Fruit fly (Drosophila melanogaster) whole organism, wandering third instar larva: Measurements from ENCODE around the gene Arp8.
A peak's percentile ranks its signal among the peaks of the same experiment; 100 is the strongest.

Experiments used
- Abd-B ChIP-seq: fragments of >200 bp; optimal IDR thresholded peaks from 2 replicates; lab custom pipeline; 2017; ENCODE audit warnings: missing biosample characterization, missing genetic modification characterization
- CG32264 ChIP-seq: fragments of 200-800 bp; sonication (Bioruptor generic); optimal IDR thresholded peaks from 2 replicates; lab custom pipeline; 2016; ENCODE audit warnings: missing biosample characterization, missing genetic modification characterization
- CG9705 ChIP-seq: fragments of 200-800 bp; sonication (Bioruptor generic); optimal IDR thresholded peaks from 2 replicates; lab custom pipeline; 2018; ENCODE audit warnings: missing biosample characterization, mild to moderate bottlenecking, missing genetic modification characterization
- CrebA ChIP-seq: fragments of 200-800 bp; sonication (Bioruptor generic); optimal IDR thresholded peaks from 2 replicates; lab custom pipeline; 2016; ENCODE audit warnings: missing biosample characterization, mild to moderate bottlenecking, missing genetic modification characterization, borderline replicate concordance
- Dfd ChIP-seq: fragments of >200 bp; optimal IDR thresholded peaks from 2 replicates; lab custom pipeline; 2017; ENCODE audit warnings: missing biosample characterization, missing genetic modification characterization
- Dif ChIP-seq: fragments of 200-275, 200-300 bp; sonication (Bioruptor generic); optimal IDR thresholded peaks from 2 replicates; lab custom pipeline; 2018; ENCODE audit warnings: missing biosample characterization, missing genetic modification characterization; ENCODE audit not compliant: partially characterized antibody
- GATAd ChIP-seq: sonication (Bioruptor generic); optimal IDR thresholded peaks from 2 replicates; lab custom pipeline; 2016; ENCODE audit warnings: missing biosample characterization, missing genetic modification characterization
- HLH106 ChIP-seq: fragments of 200-800 bp; optimal IDR thresholded peaks from 3 replicates; lab custom pipeline; 2019; ENCODE audit warnings: missing biosample characterization, mild to moderate bottlenecking, missing genetic modification characterization, moderate library complexity
- Hnf4 ChIP-seq: fragments of 200-800 bp; sonication (Bioruptor generic); optimal IDR thresholded peaks from 2 replicates; lab custom pipeline; 2016; ENCODE audit warnings: missing biosample characterization, mild to moderate bottlenecking, missing genetic modification characterization
- Hr78 ChIP-seq: fragments of >200 bp; optimal IDR thresholded peaks from 2 replicates; lab custom pipeline; 2017; ENCODE audit warnings: missing biosample characterization, missing genetic modification characterization
- Hr83 ChIP-seq: fragments of 200-300 bp; sonication (Bioruptor generic); optimal IDR thresholded peaks from 2 replicates; lab custom pipeline; 2016; ENCODE audit warnings: missing biosample characterization, mild to moderate bottlenecking, missing genetic modification characterization, moderate library complexity; ENCODE audit not compliant: poor library complexity, severe bottlenecking
- Jra ChIP-seq: sonication (Bioruptor generic); optimal IDR thresholded peaks from 2 replicates; lab custom pipeline; 2016; ENCODE audit warnings: missing biosample characterization, missing genetic modification characterization
- Mio ChIP-seq: sonication (Bioruptor generic); optimal IDR thresholded peaks from 2 replicates; lab custom pipeline; 2016; ENCODE audit warnings: missing biosample characterization, missing genetic modification characterization
- Myc ChIP-seq: fragments of >200 bp; optimal IDR thresholded peaks from 2 replicates; lab custom pipeline; 2017
- N ChIP-seq: fragments of >200 bp; optimal IDR thresholded peaks from 2 replicates; lab custom pipeline; 2018; ENCODE audit warnings: missing biosample characterization, missing external identifiers, missing genetic modification characterization
- OdsH ChIP-seq: fragments of 200-800 bp; sonication (Bioruptor generic); optimal IDR thresholded peaks from 2 replicates; lab custom pipeline; 2016; ENCODE audit warnings: missing biosample characterization, mild to moderate bottlenecking, missing genetic modification characterization
- Rel ChIP-seq, 2 experiments: fragments of 200-800 bp; sonication (Bioruptor generic) in 1 of 2; optimal IDR thresholded peaks; 2 replicates in 1 of 2; 3 replicates in 1 of 2; lab custom pipeline; 2016 to 2019; ENCODE audit warnings: mild to moderate bottlenecking in 2 of 2, missing biosample characterization in 2 of 2, missing genetic modification characterization in 2 of 2, moderate library complexity in 1 of 2
- Sp1 ChIP-seq: fragments of 200-800 bp; sonication (Bioruptor generic); optimal IDR thresholded peaks from 3 replicates; lab custom pipeline; 2019; ENCODE audit warnings: missing biosample characterization, mild to moderate bottlenecking, missing genetic modification characterization, moderate library complexity
- Vsx2 ChIP-seq: fragments of 200-300, 225-300 bp; sonication (Bioruptor generic); optimal IDR thresholded peaks from 2 replicates; lab custom pipeline; 2018; ENCODE audit warnings: missing biosample characterization, missing genetic modification characterization; ENCODE audit not compliant: partially characterized antibody
- br ChIP-seq: fragments of 200-800 bp; sonication (Bioruptor generic); optimal IDR thresholded peaks from 2 replicates; lab custom pipeline; 2016; ENCODE audit warnings: missing biosample characterization, missing genetic modification characterization
- brk ChIP-seq: fragments of 200-800 bp; sonication (Bioruptor generic); optimal IDR thresholded peaks from 2 replicates; lab custom pipeline; 2016; ENCODE audit warnings: missing biosample characterization, mild to moderate bottlenecking, missing genetic modification characterization
- dl ChIP-seq, 2 experiments: fragments of 175-275, 200-275 bp in 1 of 2; fragments of 200-275 bp in 1 of 2; sonication (Bioruptor generic); optimal IDR thresholded peaks; lab custom pipeline; 2018; ENCODE audit warnings: mild to moderate bottlenecking in 2 of 2, missing biosample characterization in 2 of 2, missing genetic modification characterization in 2 of 2, moderate library complexity in 2 of 2; ENCODE audit not compliant: partially characterized antibody in 2 of 2, insufficient read depth in 1 of 2
- dmrt93B ChIP-seq: fragments of 200-800 bp; sonication (Bioruptor generic); optimal IDR thresholded peaks from 2 replicates; lab custom pipeline; 2018; ENCODE audit warnings: missing biosample characterization, mild to moderate bottlenecking, missing genetic modification characterization
- dsf ChIP-seq: sonication (Bioruptor generic); optimal IDR thresholded peaks from 2 replicates; lab custom pipeline; 2016; ENCODE audit warnings: missing biosample characterization, missing genetic modification characterization, borderline replicate concordance
- ey ChIP-seq: fragments of 200-800 bp; sonication (Bioruptor generic); optimal IDR thresholded peaks from 2 replicates; lab custom pipeline; 2016; ENCODE audit warnings: missing biosample characterization, missing genetic modification characterization
- foxo ChIP-seq, 2 experiments: fragments of 200-800 bp; sonication (Bioruptor generic); optimal IDR thresholded peaks; 2 replicates in 1 of 2; 3 replicates in 1 of 2; lab custom pipeline; 2016 to 2017; ENCODE audit warnings: missing biosample characterization in 2 of 2, missing genetic modification characterization in 2 of 2
- fru ChIP-seq: fragments of 200-800 bp; sonication (Bioruptor generic); optimal IDR thresholded peaks from 3 replicates; lab custom pipeline; 2016; ENCODE audit warnings: missing biosample characterization, mild to moderate bottlenecking, missing genetic modification characterization
- h ChIP-seq: fragments of 200-800 bp; sonication (Bioruptor generic); optimal IDR thresholded peaks from 3 replicates; lab custom pipeline; 2016; ENCODE audit warnings: missing biosample characterization, mild to moderate bottlenecking, missing genetic modification characterization
- jim ChIP-seq: fragments of 175-275, 200-325 bp; sonication (Bioruptor generic); optimal IDR thresholded peaks from 2 replicates; lab custom pipeline; 2016; ENCODE audit warnings: missing biosample characterization, mild to moderate bottlenecking, missing genetic modification characterization
- lola ChIP-seq: fragments of >200 bp; optimal IDR thresholded peaks from 2 replicates; lab custom pipeline; 2017; ENCODE audit warnings: missing biosample characterization, missing genetic modification characterization
- pan ChIP-seq: fragments of >200 bp; optimal IDR thresholded peaks from 2 replicates; lab custom pipeline; 2017
- psq ChIP-seq: fragments of 200-800 bp; sonication (Bioruptor generic); optimal IDR thresholded peaks from 3 replicates; lab custom pipeline; 2017; ENCODE audit warnings: missing biosample characterization, mild to moderate bottlenecking, missing genetic modification characterization, moderate library complexity
- rgr ChIP-seq: fragments of 200-800 bp; sonication (Bioruptor generic); optimal IDR thresholded peaks from 3 replicates; lab custom pipeline; 2016; ENCODE audit warnings: missing biosample characterization, mild to moderate bottlenecking, missing genetic modification characterization
- sage ChIP-seq: fragments of 200-800 bp; sonication (Bioruptor generic); optimal IDR thresholded peaks from 2 replicates; lab custom pipeline; 2016; ENCODE audit warnings: missing biosample characterization, mild to moderate bottlenecking, missing genetic modification characterization
- sv ChIP-seq: fragments of 200-800 bp; sonication (Bioruptor generic); optimal IDR thresholded peaks from 3 replicates; lab custom pipeline; 2016; ENCODE audit warnings: missing biosample characterization, missing genetic modification characterization
- tai ChIP-seq: sonication (Bioruptor generic); optimal IDR thresholded peaks from 2 replicates; lab custom pipeline; 2016; ENCODE audit warnings: missing biosample characterization, missing genetic modification characterization
- usp ChIP-seq: fragments of >200 bp; optimal IDR thresholded peaks from 2 replicates; lab custom pipeline; 2017; ENCODE audit warnings: missing biosample characterization, missing genetic modification characterization
- woc ChIP-seq: sonication (Bioruptor generic); optimal IDR thresholded peaks from 2 replicates; lab custom pipeline; 2016; ENCODE audit warnings: missing biosample characterization, mild to moderate bottlenecking, missing genetic modification characterization

Gene Arp8

dm6 chrX:17881138-17882121 lies 20.8 kb upstream of the Arp8 start (continued):
- TF ChIP-seq dmrt93B (GFP tag; lab: Kevin White, UChicago): peak; percentile 39
- peak; percentile 81 for TF ChIP-seq h
- peak; percentile 38 for TF ChIP-seq tai (GFP tag; lab: Kevin White, UChicago)
- TF ChIP-seq Hnf4 (GFP tag; lab: Kevin White, UChicago): peak; percentile 57
- TF ChIP-seq GATAd (GFP tag; lab: Kevin White, UChicago): no peak
- no peak for TF ChIP-seq jim (GFP tag; lab: Kevin White, UChicago)
- peak; percentile 78 for TF ChIP-seq HLH106 (tag; lab: Kevin White, UChicago)
- TF ChIP-seq psq (GFP tag; lab: Kevin White, UChicago): peak; percentile 70
- no peak for TF ChIP-seq N (GFP tag; lab: Kevin White, UChicago)
- no peak for TF ChIP-seq Hr78 (GFP tag; lab: Kevin White, UChicago)

dm6 chrX:17880269-17880889 lies 19.8 kb upstream of the Arp8 start:
- TF ChIP-seq dsf (GFP tag; lab: Kevin White, UChicago): peak; percentile 80
- peak; percentile 95 for TF ChIP-seq CG32264 (GFP tag; lab: Kevin White, UChicago)
- TF ChIP-seq lola (GFP tag; lab: Kevin White, UChicago): no peak
- TF ChIP-seq Hr78 (GFP tag; lab: Kevin White, UChicago): no peak
- no peak for TF ChIP-seq Dfd (GFP tag; lab: Kevin White, UChicago)
- peak; percentile 97 for TF ChIP-seq rgr
- TF ChIP-seq CG9705: peak; percentile 86
- TF ChIP-seq usp (GFP tag; lab: Kevin White, UChicago): no peak
- peak; percentile 93 for TF ChIP-seq Jra (GFP tag; lab: Kevin White, UChicago)
- TF ChIP-seq HLH106 (tag; lab: Kevin White, UChicago): peak; percentile 97
- peak; percentile 50 for TF ChIP-seq jim (GFP tag; lab: Kevin White, UChicago)
- TF ChIP-seq tai (GFP tag; lab: Kevin White, UChicago): peak; percentile 93
- peak; percentile 84 for TF ChIP-seq GATAd (GFP tag; lab: Kevin White, UChicago)
- peak; percentile 98 for TF ChIP-seq ey (GFP tag; lab: Kevin White, UChicago)
- peak in 1 of 2 experiments; percentile 34 for TF ChIP-seq dl (GFP tag; optimal IDR thresholded peaks at IDR 0.05; lab: Kevin White, UChicago; ENCODE audit: insufficient read depth in 1 of 2, partially characterized antibody in 2 of 2)
- peak; percentile 92 for TF ChIP-seq woc (GFP tag; lab: Kevin White, UChicago)
- peak; percentile 74 for TF ChIP-seq Hr83 (GFP tag; lab: Kevin White, UChicago)
- peak; percentile 83 for TF ChIP-seq CrebA (GFP tag; lab: Kevin White, UChicago)
- TF ChIP-seq foxo (GFP tag; optimal IDR thresholded peaks at IDR 0.05; lab: Kevin White, UChicago): peak; percentile 92 to 98
- peak; percentile 97 for TF ChIP-seq fru (GFP tag; lab: Kevin White, UChicago)
- peak; percentile 96 for TF ChIP-seq OdsH (GFP tag; lab: Kevin White, UChicago)
- peak; percentile 97 for TF ChIP-seq br
- TF ChIP-seq Mio (GFP tag; lab: Kevin White, UChicago): peak; percentile 84
- TF ChIP-seq sage: peak; percentile 57
- TF ChIP-seq psq (GFP tag; lab: Kevin White, UChicago): peak; percentile 92
- TF ChIP-seq Rel (GFP tag; optimal IDR thresholded peaks at IDR 0.05; lab: Kevin White, UChicago): peak; percentile 51
- TF ChIP-seq Rel (tag; optimal IDR thresholded peaks at IDR 0.05; lab: Kevin White, UChicago): peak; percentile 89
- no peak for TF ChIP-seq pan (lab: Kevin White, UChicago)
- peak; percentile 89 for TF ChIP-seq dmrt93B (GFP tag; lab: Kevin White, UChicago)
- peak; percentile 96 for TF ChIP-seq Sp1 (GFP tag; lab: Kevin White, UChicago)
- peak; percentile 80 for TF ChIP-seq brk (GFP tag; lab: Kevin White, UChicago)
- TF ChIP-seq Vsx2 (GFP tag; lab: Kevin White, UChicago): no peak
- TF ChIP-seq sv: peak; percentile 92
- TF ChIP-seq Dif: no peak
- peak; percentile 96 for TF ChIP-seq h
- TF ChIP-seq Myc: no peak
- peak; percentile 97 for TF ChIP-seq Hnf4 (GFP tag; lab: Kevin White, UChicago)
- no peak for TF ChIP-seq N (GFP tag; lab: Kevin White, UChicago)
- TF ChIP-seq Abd-B (GFP tag; lab: Kevin White, UChicago): no peak
